Fruit fly (Drosophila melanogaster): ENCODE data around the gene CG7567.

Gene CG7567

dm6 chr3R:29548751-29549150 is 39.2 kb downstream of the CG7567 start:
- no peak for TF ChIP-seq CrebA (GFP tag; optimal IDR thresholded peaks at IDR 0.05; ENCODE audit: borderline replicate concordance)
- no peak for TF ChIP-seq OdsH (GFP tag; optimal IDR thresholded peaks at IDR 0.05)
- no peak for TF ChIP-seq Dfd (GFP tag; optimal IDR thresholded peaks at IDR 0.05)
- TF ChIP-seq dmrt93B (GFP tag; optimal IDR thresholded peaks at IDR 0.05): no peak
- TF ChIP-seq dsf (GFP tag; optimal IDR thresholded peaks at IDR 0.05; ENCODE audit: borderline replicate concordance): no peak
- no peak for TF ChIP-seq Jra (GFP tag; optimal IDR thresholded peaks at IDR 0.05)
- TF ChIP-seq Rel (GFP tag; optimal IDR thresholded peaks at IDR 0.05): no peak
- TF ChIP-seq Rel (tag; optimal IDR thresholded peaks at IDR 0.05): no peak
- no peak for TF ChIP-seq jim (GFP tag; optimal IDR thresholded peaks at IDR 0.05)
- no peak for TF ChIP-seq br (GFP tag; optimal IDR thresholded peaks at IDR 0.05)
- no peak for TF ChIP-seq woc (GFP tag; optimal IDR thresholded peaks at IDR 0.05)
- TF ChIP-seq Vsx2 (GFP tag; optimal IDR thresholded peaks at IDR 0.05; ENCODE audit: partially characterized antibody): no peak
- no peak for TF ChIP-seq psq (GFP tag; optimal IDR thresholded peaks at IDR 0.05)
- TF ChIP-seq CG9705 (GFP tag; optimal IDR thresholded peaks at IDR 0.05): no peak
- no peak for TF ChIP-seq HLH106 (tag; optimal IDR thresholded peaks at IDR 0.05)
- TF ChIP-seq h (GFP tag; optimal IDR thresholded peaks at IDR 0.05): no peak

- TF ChIP-seq Abd-B (GFP tag; optimal IDR thresholded peaks at IDR 0.05) (no peak), pan (optimal IDR thresholded peaks at IDR 0.05) (no peak), Hnf4 (GFP tag; optimal IDR thresholded peaks at IDR 0.05) (no peak), brk (GFP tag; optimal IDR thresholded peaks at IDR 0.05) (no peak), jim (GFP tag; optimal IDR thresholded peaks at IDR 0.05) (no peak), Mio (GFP tag; optimal IDR thresholded peaks at IDR 0.05) (no peak), Vsx2 (GFP tag; optimal IDR thresholded peaks at IDR 0.05; ENCODE audit: partially characterized antibody) (no peak), dl (GFP tag; optimal IDR thresholded peaks at IDR 0.05; ENCODE audit: insufficient read depth in 1 of 2, partially characterized antibody in 2 of 2) (no peak), Jra (GFP tag; optimal IDR thresholded peaks at IDR 0.05) (no peak), Myc (optimal IDR thresholded peaks at IDR 0.05) (no peak), psq (GFP tag; optimal IDR thresholded peaks at IDR 0.05) (no peak), tai (GFP tag; optimal IDR thresholded peaks at IDR 0.05) (no peak), woc (GFP tag; optimal IDR thresholded peaks at IDR 0.05) (no peak), HLH106 (tag; optimal IDR thresholded peaks at IDR 0.05) (no peak), lola (GFP tag; optimal IDR thresholded peaks at IDR 0.05) (no peak), dsf (GFP tag; optimal IDR thresholded peaks at IDR 0.05; ENCODE audit: borderline replicate concordance) (no peak), usp (GFP tag; optimal IDR thresholded peaks at IDR 0.05) (no peak)
These were observed 39.9 kb downstream of the CG7567 start for dm6 chr3R:29547983-29548382.

- no peak for TF ChIP-seq lola (GFP tag; optimal IDR thresholded peaks at IDR 0.05)
- TF ChIP-seq GATAd (GFP tag; optimal IDR thresholded peaks at IDR 0.05): no peak
- no peak for TF ChIP-seq Mio (GFP tag; optimal IDR thresholded peaks at IDR 0.05)
- no peak for TF ChIP-seq fru (GFP tag; optimal IDR thresholded peaks at IDR 0.05)
- TF ChIP-seq CG9705 (GFP tag; optimal IDR thresholded peaks at IDR 0.05): no peak
- TF ChIP-seq Dfd (GFP tag; optimal IDR thresholded peaks at IDR 0.05): no peak
- no peak for TF ChIP-seq Hr78 (GFP tag; optimal IDR thresholded peaks at IDR 0.05)
- no peak for TF ChIP-seq psq (GFP tag; optimal IDR thresholded peaks at IDR 0.05)
- TF ChIP-seq Abd-B (GFP tag; optimal IDR thresholded peaks at IDR 0.05): no peak
- TF ChIP-seq rgr (GFP tag; optimal IDR thresholded peaks at IDR 0.05): no peak
- TF ChIP-seq ey (GFP tag; optimal IDR thresholded peaks at IDR 0.05): no peak
- TF ChIP-seq dl (GFP tag; optimal IDR thresholded peaks at IDR 0.05; ENCODE audit: insufficient read depth in 1 of 2, partially characterized antibody in 2 of 2): no peak
- TF ChIP-seq sage (GFP tag; optimal IDR thresholded peaks at IDR 0.05): no peak
- TF ChIP-seq Myc (optimal IDR thresholded peaks at IDR 0.05): no peak
- no peak for TF ChIP-seq br (GFP tag; optimal IDR thresholded peaks at IDR 0.05)
- no peak for TF ChIP-seq usp (GFP tag; optimal IDR thresholded peaks at IDR 0.05)
These were observed 40.5 kb downstream of the CG7567 start for dm6 chr3R:29547182-29547979.

- TF ChIP-seq Hr83 (GFP tag; optimal IDR thresholded peaks at IDR 0.05; ENCODE audit: poor library complexity, severe bottlenecking): no peak
- TF ChIP-seq sv (GFP tag; optimal IDR thresholded peaks at IDR 0.05): no peak
- no peak for TF ChIP-seq rgr (GFP tag; optimal IDR thresholded peaks at IDR 0.05)
- TF ChIP-seq pan (optimal IDR thresholded peaks at IDR 0.05): no peak
- TF ChIP-seq sage (GFP tag; optimal IDR thresholded peaks at IDR 0.05): no peak
- TF ChIP-seq lola (GFP tag; optimal IDR thresholded peaks at IDR 0.05): no peak
- TF ChIP-seq Myc (optimal IDR thresholded peaks at IDR 0.05): no peak
- TF ChIP-seq GATAd (GFP tag; optimal IDR thresholded peaks at IDR 0.05): no peak
- no peak for TF ChIP-seq brk (GFP tag; optimal IDR thresholded peaks at IDR 0.05)
- TF ChIP-seq Vsx2 (GFP tag; optimal IDR thresholded peaks at IDR 0.05; ENCODE audit: partially characterized antibody): no peak
- TF ChIP-seq br (GFP tag; optimal IDR thresholded peaks at IDR 0.05): no peak
- no peak for TF ChIP-seq Dif (GFP tag; optimal IDR thresholded peaks at IDR 0.05; ENCODE audit: partially characterized antibody)
- TF ChIP-seq Abd-B (GFP tag; optimal IDR thresholded peaks at IDR 0.05): no peak
- no peak for TF ChIP-seq CG9705 (GFP tag; optimal IDR thresholded peaks at IDR 0.05)
- no peak for TF ChIP-seq N (GFP tag; optimal IDR thresholded peaks at IDR 0.05)
These were observed 41.5 kb downstream of the CG7567 start for dm6 chr3R:29546418-29546817.
